Worm (Caenorhabditis elegans): ENCODE results near the gene C53D6.11.

C53D6.11 gene

DNA sequence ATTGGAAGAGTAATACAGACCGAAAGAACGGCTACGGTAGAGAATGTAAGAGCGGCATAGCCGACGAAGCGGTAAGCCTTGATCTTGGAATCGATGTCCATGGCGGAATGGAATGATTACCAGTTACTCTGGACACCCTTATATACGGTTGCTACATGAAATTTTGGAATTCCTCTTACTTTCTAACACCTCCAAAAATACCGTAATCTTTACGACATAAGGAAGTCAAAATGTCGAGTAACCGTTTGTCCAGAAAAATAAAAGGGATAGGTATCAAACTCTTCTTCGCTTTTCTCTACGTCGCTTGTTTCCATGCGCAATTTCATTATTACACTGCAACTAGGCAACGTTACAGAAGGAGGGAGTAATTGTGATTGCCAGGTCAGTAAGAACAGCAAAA lies 30.7 kb upstream of the C53D6.11 start, which contains the start of gene col-119:
TSS of gene col-119 (minus strand) at position 101 of the 400 bp plus-strand sequence.
- TF ChIP-seq ahr-1 (tag; optimal IDR thresholded peaks at IDR 0.05) (no peak), pat-9 (tag; optimal IDR thresholded peaks at IDR 0.05) (no peak), lin-11 (tag; optimal IDR thresholded peaks at IDR 0.05) (no peak), che-1 (tag; optimal IDR thresholded peaks at IDR 0.05) (no peak), ceh-34 (tag; optimal IDR thresholded peaks at IDR 0.05) (no peak)

DNA sequence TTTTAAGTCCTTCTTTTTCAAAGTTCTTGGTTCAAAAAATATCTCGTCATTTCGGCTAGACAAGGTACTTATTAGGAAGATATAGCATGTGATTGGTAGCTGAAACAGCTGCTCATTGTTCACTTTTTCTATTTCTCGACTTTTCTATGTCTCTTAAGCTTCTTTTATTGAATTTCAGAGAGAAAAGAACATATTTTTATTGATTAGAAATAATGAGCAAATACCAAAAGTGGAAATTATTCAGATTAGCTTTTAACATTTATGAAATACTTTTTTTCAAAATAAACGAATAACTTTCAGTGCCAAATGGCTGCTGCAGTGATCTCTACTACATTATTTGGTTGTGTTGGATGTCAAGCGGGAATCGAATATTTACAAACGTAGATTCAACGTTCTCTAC lies 25.8 kb upstream of the C53D6.11 start, which contains the start of gene nstp-1:
TSS of gene nstp-1 (plus strand) at position 301 of the 400 bp plus-strand sequence.
- TF ChIP-seq K09A11.1 (tag; optimal IDR thresholded peaks at IDR 0.05; ENCODE audit: insufficient read depth) (no peak), ceh-6 (GFP tag; optimal IDR thresholded peaks at IDR 0.05) (no peak), tbx-2 (tag; optimal IDR thresholded peaks at IDR 0.05) (no peak), ceh-2 (tag; optimal IDR thresholded peaks at IDR 0.05) (no peak), ceh-48 (tag; optimal IDR thresholded peaks at IDR 0.05) (no peak), ttx-3 (tag; optimal IDR thresholded peaks at IDR 0.05) (no peak), syd-9 (tag; optimal IDR thresholded peaks at IDR 0.05) (no peak), sox-4 (tag; optimal IDR thresholded peaks at IDR 0.05) (no peak), ceh-34 (tag; optimal IDR thresholded peaks at IDR 0.05) (no peak), sdc-2 (tag; optimal IDR thresholded peaks at IDR 0.05) (no peak), pha-4 (tag; optimal IDR thresholded peaks at IDR 0.05) (no peak), odd-2 (tag; optimal IDR thresholded peaks at IDR 0.05) (no peak), ceh-19 (GFP tag; optimal IDR thresholded peaks at IDR 0.05) (no peak), nhr-232 (tag; optimal IDR thresholded peaks at IDR 0.05) (no peak), Y22D7AL.16 (tag; optimal IDR thresholded peaks at IDR 0.05) (no peak)

DNA sequence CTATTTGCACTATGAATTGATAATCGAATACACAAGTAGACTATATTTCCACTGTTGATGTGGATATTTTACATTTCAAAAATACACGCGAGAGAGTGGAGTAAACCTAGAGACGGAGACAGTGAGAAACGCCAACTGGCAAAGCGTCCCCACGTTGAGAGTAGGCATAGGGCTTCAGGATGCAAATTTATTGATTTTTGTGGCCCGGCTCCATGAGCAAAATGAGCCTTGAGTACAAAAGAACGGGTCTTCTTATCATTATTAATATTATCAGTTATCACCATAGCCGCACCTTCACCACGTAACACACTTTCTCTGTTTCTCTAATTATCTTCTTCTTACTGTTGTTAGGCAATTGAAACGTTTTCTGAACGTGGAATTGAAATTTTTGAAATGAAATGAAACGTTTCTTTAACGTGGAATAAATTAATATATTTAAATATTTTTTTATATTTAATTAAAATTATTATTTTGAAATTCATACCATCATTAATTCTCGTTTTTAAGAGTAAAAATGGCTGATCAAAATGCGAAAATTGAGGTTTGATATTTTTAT lies 23.5 kb upstream of the C53D6.11 start, which contains the start of gene bre-1:
TSS of gene bre-1 (plus strand) at position 506 of the 556 bp plus-strand sequence.
- TF ChIP-seq ceh-48 (tag; optimal IDR thresholded peaks at IDR 0.05) (peak; percentile 81), nfya-1 (tag; optimal IDR thresholded peaks at IDR 0.05) (peak; percentile 19), madf-2 (tag; optimal IDR thresholded peaks at IDR 0.05) (no peak), elt-2 (tag; optimal IDR thresholded peaks at IDR 0.05) (peak; percentile 81)

DNA sequence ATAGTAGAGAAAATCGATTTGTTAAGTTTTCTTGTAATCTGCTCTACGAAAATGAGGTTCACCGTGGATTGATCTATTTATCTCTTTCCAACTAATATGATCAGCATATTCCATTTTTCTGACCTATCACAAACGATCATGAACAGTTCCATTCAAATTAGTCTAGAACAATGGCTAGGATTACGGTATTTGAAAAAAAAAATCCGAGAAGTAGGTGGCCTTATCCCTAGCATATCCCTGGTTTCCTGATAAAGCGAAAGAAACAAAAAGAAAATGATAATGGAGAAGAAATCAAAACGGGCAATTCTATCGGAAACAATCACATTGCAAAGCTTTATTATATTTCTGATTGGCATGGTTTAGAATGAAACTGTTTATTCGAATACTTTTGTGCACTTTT lies 17.6 kb upstream of the C53D6.11 start, which contains the start of gene mltn-12:
TSS of gene mltn-12 (plus strand) at position 301 of the 400 bp plus-strand sequence.
- TF ChIP-seq rnt-1 (tag; optimal IDR thresholded peaks at IDR 0.05) (no peak), hlh-13 (GFP tag; optimal IDR thresholded peaks at IDR 0.05) (no peak), ref-2 (tag; optimal IDR thresholded peaks at IDR 0.05) (no peak), hlh-6 (tag; optimal IDR thresholded peaks at IDR 0.05) (no peak), tbx-2 (tag; optimal IDR thresholded peaks at IDR 0.05) (no peak), fax-1 (tag; optimal IDR thresholded peaks at IDR 0.05) (no peak), eyg-1 (tag; optimal IDR thresholded peaks at IDR 0.05) (no peak), nhr-232 (tag; optimal IDR thresholded peaks at IDR 0.05) (no peak), hlh-30 (tag; optimal IDR thresholded peaks at IDR 0.05; ENCODE audit: insufficient read depth) (no peak), pax-1 (tag; optimal IDR thresholded peaks at IDR 0.05) (no peak), ahr-1 (tag; optimal IDR thresholded peaks at IDR 0.05) (no peak), syd-9 (tag; optimal IDR thresholded peaks at IDR 0.05) (no peak), C38D4.7 (GFP tag; optimal IDR thresholded peaks at IDR 0.05) (no peak)

DNA sequence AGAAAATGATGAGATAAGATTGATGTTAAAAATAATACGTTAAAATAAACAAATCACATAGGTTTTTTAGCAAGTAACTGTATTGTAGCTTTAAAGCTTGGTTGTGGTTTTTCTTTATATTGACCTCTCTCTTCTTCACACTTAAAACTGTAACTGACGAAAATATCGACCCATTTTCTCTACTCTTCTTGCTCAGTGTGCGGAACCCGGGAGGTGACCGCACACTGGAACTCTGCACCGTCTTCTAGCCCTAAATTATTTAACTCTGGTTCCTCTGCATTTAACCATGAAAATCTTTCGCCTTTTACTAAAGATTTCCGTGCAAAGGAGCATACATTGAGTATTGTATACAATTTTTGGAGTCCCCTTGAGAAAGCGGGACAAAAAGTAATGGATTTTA lies 15.9 kb upstream of the C53D6.11 start:
- TF ChIP-seq unc-86 (tag; optimal IDR thresholded peaks at IDR 0.05) (no peak), unc-55 (GFP tag; optimal IDR thresholded peaks at IDR 0.05) (no peak), T23F11.4 (GFP tag; optimal IDR thresholded peaks at IDR 0.05) (no peak), unc-3 (GFP tag; conservative IDR thresholded peaks at IDR 0.05) (no peak), unc-3 (tag; optimal IDR thresholded peaks at IDR 0.05) (no peak), ztf-16 (tag; optimal IDR thresholded peaks at IDR 0.05) (no peak), fkh-10 (GFP tag; optimal IDR thresholded peaks at IDR 0.05) (no peak)

Measured in whole organism, late embryonic.